Worm (Caenorhabditis elegans): ENCODE data around the gene ugt-29.
A peak's percentile ranks its signal among the peaks of the same experiment; 100 is the strongest.

The ugt-29 gene

ce11 chrV:660210-660609 lies 39.2 kb downstream of the ugt-29 start, which contains the start of gene F31F4.17:
Gene F31F4.17, minus strand, starts transcription at chrV:660310.
- TF ChIP-seq hmg-4 (GFP tag; optimal IDR thresholded peaks at IDR 0.05) = no peak
- TF ChIP-seq scrt-1 (GFP tag; IDR thresholded peaks at IDR 0.05) = no peak
- TF ChIP-seq hmbx-1 (tag; optimal IDR thresholded peaks at IDR 0.05) = no peak
- TF ChIP-seq aly-1 (tag; optimal IDR thresholded peaks at IDR 0.05) = no peak
- TF ChIP-seq ceh-36 (tag; optimal IDR thresholded peaks at IDR 0.05) = no peak
- TF ChIP-seq ama-1 (optimal IDR thresholded peaks at IDR 0.05) = no peak
- no peak for TF ChIP-seq B0310.2 (tag; optimal IDR thresholded peaks at IDR 0.05)
- no peak for TF ChIP-seq sea-1 (GFP tag; conservative IDR thresholded peaks at IDR 0.05)
- no peak for TF ChIP-seq F13C5.2 (tag; optimal IDR thresholded peaks at IDR 0.05)
- no peak for TF ChIP-seq flt-1 (GFP tag; IDR thresholded peaks at IDR 0.05)
- TF ChIP-seq ets-7 (tag; optimal IDR thresholded peaks at IDR 0.05) = no peak
- TF ChIP-seq tbx-37 (GFP tag; conservative IDR thresholded peaks at IDR 0.05) = no peak
- TF ChIP-seq tbx-11 (GFP tag; IDR thresholded peaks at IDR 0.05) = no peak

- peak; percentile 45; the same call in 1 of the 2 replicates for TF ChIP-seq tbx-11 (GFP tag; IDR thresholded peaks at IDR 0.05)
- TF ChIP-seq tbx-37 (GFP tag; conservative IDR thresholded peaks at IDR 0.05) = peak; percentile 75
Measured at ce11 chrV:658140-658539, 41.2 kb downstream of the ugt-29 start.

- TF ChIP-seq ceh-13 (GFP tag; optimal IDR thresholded peaks at IDR 0.05) (no peak), hmg-4 (GFP tag; optimal IDR thresholded peaks at IDR 0.05) (no peak), ama-1 (optimal IDR thresholded peaks at IDR 0.05) (no peak), scrt-1 (GFP tag; IDR thresholded peaks at IDR 0.05) (no peak), flt-1 (GFP tag; IDR thresholded peaks at IDR 0.05) (no peak), tra-4 (tag; optimal IDR thresholded peaks at IDR 0.05) (no peak), pes-1 (GFP tag; IDR thresholded peaks at IDR 0.05) (no peak), ceh-36 (tag; optimal IDR thresholded peaks at IDR 0.05) (no peak), aly-1 (tag; optimal IDR thresholded peaks at IDR 0.05) (no peak), sea-1 (GFP tag; conservative IDR thresholded peaks at IDR 0.05) (no peak), hmbx-1 (tag; optimal IDR thresholded peaks at IDR 0.05) (no peak), tbx-37 (GFP tag; conservative IDR thresholded peaks at IDR 0.05) (no peak), ets-7 (tag; optimal IDR thresholded peaks at IDR 0.05) (no peak), tbx-11 (GFP tag; IDR thresholded peaks at IDR 0.05) (no peak), B0310.2 (tag; optimal IDR thresholded peaks at IDR 0.05) (no peak), F13C5.2 (tag; optimal IDR thresholded peaks at IDR 0.05) (no peak), hnd-1 (tag; optimal IDR thresholded peaks at IDR 0.05) (no peak)
Measured at ce11 chrV:657678-658077, 41.7 kb downstream of the ugt-29 start, which contains the start of gene srh-246. Gene srh-246, minus strand, starts transcription at chrV:657778.

ce11 chrV:655823-656222 lies 43.6 kb downstream of the ugt-29 start, which contains the start of gene srh-245:
Gene srh-245, minus strand, starts transcription at chrV:655923.
- TF ChIP-seq hmg-4 (GFP tag; optimal IDR thresholded peaks at IDR 0.05) (no peak), hmbx-1 (tag; optimal IDR thresholded peaks at IDR 0.05) (no peak), sea-1 (GFP tag; conservative IDR thresholded peaks at IDR 0.05) (no peak), ama-1 (optimal IDR thresholded peaks at IDR 0.05) (no peak), ets-7 (tag; optimal IDR thresholded peaks at IDR 0.05) (no peak), tbx-11 (GFP tag; IDR thresholded peaks at IDR 0.05) (no peak), pes-1 (GFP tag; IDR thresholded peaks at IDR 0.05) (no peak), tra-4 (tag; optimal IDR thresholded peaks at IDR 0.05) (no peak), B0310.2 (tag; optimal IDR thresholded peaks at IDR 0.05) (no peak), hnd-1 (tag; optimal IDR thresholded peaks at IDR 0.05) (no peak), aly-1 (tag; optimal IDR thresholded peaks at IDR 0.05) (no peak), ceh-13 (GFP tag; optimal IDR thresholded peaks at IDR 0.05) (no peak), scrt-1 (GFP tag; IDR thresholded peaks at IDR 0.05) (no peak), flt-1 (GFP tag; IDR thresholded peaks at IDR 0.05) (no peak), F13C5.2 (tag; optimal IDR thresholded peaks at IDR 0.05) (no peak), tbx-37 (GFP tag; conservative IDR thresholded peaks at IDR 0.05) (no peak)

- TF ChIP-seq hnd-1 (tag; optimal IDR thresholded peaks at IDR 0.05) (no peak), ama-1 (optimal IDR thresholded peaks at IDR 0.05) (no peak), sea-1 (GFP tag; conservative IDR thresholded peaks at IDR 0.05) (no peak), B0310.2 (tag; optimal IDR thresholded peaks at IDR 0.05) (no peak), hmbx-1 (tag; optimal IDR thresholded peaks at IDR 0.05) (no peak), hmg-4 (GFP tag; optimal IDR thresholded peaks at IDR 0.05) (no peak), ceh-36 (tag; optimal IDR thresholded peaks at IDR 0.05) (no peak), ceh-13 (GFP tag; optimal IDR thresholded peaks at IDR 0.05) (no peak), tra-4 (tag; optimal IDR thresholded peaks at IDR 0.05) (no peak), flt-1 (GFP tag; IDR thresholded peaks at IDR 0.05) (no peak), ets-7 (tag; optimal IDR thresholded peaks at IDR 0.05) (no peak), tbx-37 (GFP tag; conservative IDR thresholded peaks at IDR 0.05) (no peak), F13C5.2 (tag; optimal IDR thresholded peaks at IDR 0.05) (no peak), aly-1 (tag; optimal IDR thresholded peaks at IDR 0.05) (no peak), pes-1 (GFP tag; IDR thresholded peaks at IDR 0.05) (no peak)
Measured at ce11 chrV:654402-654801, 45.0 kb downstream of the ugt-29 start, which contains the start of gene srj-6. Gene srj-6, minus strand, starts transcription at chrV:654502.

- no peak for TF ChIP-seq F13C5.2 (tag; optimal IDR thresholded peaks at IDR 0.05)
- TF ChIP-seq aly-1 (tag; optimal IDR thresholded peaks at IDR 0.05) = no peak
- TF ChIP-seq scrt-1 (GFP tag; IDR thresholded peaks at IDR 0.05) = no peak
- TF ChIP-seq hnd-1 (tag; optimal IDR thresholded peaks at IDR 0.05) = no peak
- TF ChIP-seq ets-7 (tag; optimal IDR thresholded peaks at IDR 0.05) = no peak
- no peak for TF ChIP-seq hmbx-1 (tag; optimal IDR thresholded peaks at IDR 0.05)
- no peak for TF ChIP-seq tbx-11 (GFP tag; IDR thresholded peaks at IDR 0.05)
Measured at ce11 chrV:652940-653339, 46.4 kb downstream of the ugt-29 start, which contains the start of gene srj-5. Gene srj-5, minus strand, starts transcription at chrV:653040.

ce11 chrV:646888-647287 lies 52.5 kb downstream of the ugt-29 start, which contains the start of gene ugt-42:
Gene ugt-42, plus strand, starts transcription at chrV:647188.
- no peak for TF ChIP-seq ets-7 (tag; optimal IDR thresholded peaks at IDR 0.05)
